Fruit fly (Drosophila melanogaster) whole organism, embryonic: Measurements from ENCODE around the gene ocn.

Source experiments
- Atf6 ChIP-seq: fragments of 200-800 bp; sonication (Bioruptor generic); IDR thresholded peaks from 2 replicates; pipeline ENCODE4 v1.3.6; 2022; ENCODE audit warnings: missing biosample characterization, missing genetic modification characterization
- Bteb2 ChIP-seq: fragments of 200-800 bp; sonication (Bioruptor generic); optimal IDR thresholded peaks from 2 replicates; lab custom pipeline; 2016; ENCODE audit warnings: missing biosample characterization, missing genetic modification characterization
- CG10267 ChIP-seq: fragments of 200-800 bp; sonication (Bioruptor generic); optimal IDR thresholded peaks from 2 replicates; lab custom pipeline; 2018; ENCODE audit warnings: missing biosample characterization, mild to moderate bottlenecking, missing genetic modification characterization, moderate library complexity
- CG10979 ChIP-seq: fragments of 200-800 bp; sonication (Bioruptor generic); optimal IDR thresholded peaks from 2 replicates; lab custom pipeline; 2018; ENCODE audit warnings: missing biosample characterization, mild to moderate bottlenecking, missing genetic modification characterization, moderate library complexity
- CG11560 ChIP-seq: fragments of 200-800 bp; sonication (Bioruptor generic); IDR thresholded peaks from 3 replicates; pipeline ENCODE4 v1.3.6; 2022; ENCODE audit warnings: missing biosample characterization, missing genetic modification characterization
- CG1233 ChIP-seq: fragments of 200-800 bp; sonication (Bioruptor generic); optimal IDR thresholded peaks from 4 replicates; lab custom pipeline; 2018; ENCODE audit warnings: missing biosample characterization, mild to moderate bottlenecking, missing genetic modification characterization
- CG18599 ChIP-seq: fragments of 200-800 bp; sonication (Bioruptor generic); optimal IDR thresholded peaks from 3 replicates; lab custom pipeline; 2017; ENCODE audit warnings: missing biosample characterization, missing genetic modification characterization, mild to moderate bottlenecking, moderate library complexity, missing genetic modification reagents
- CG2712 ChIP-seq: fragments of 200-800 bp; optimal IDR thresholded peaks from 3 replicates; lab custom pipeline; 2019; ENCODE audit warnings: missing biosample characterization, mild to moderate bottlenecking, missing genetic modification characterization, moderate library complexity
- CG30403 ChIP-seq: fragments of 200-800 bp; sonication (Bioruptor generic); optimal IDR thresholded peaks from 3 replicates; lab custom pipeline; 2016; ENCODE audit warnings: missing biosample characterization, missing genetic modification characterization
- CG30431 ChIP-seq: fragments of 200-800 bp; sonication (Bioruptor generic); optimal IDR thresholded peaks from 2 replicates; lab custom pipeline; 2017; ENCODE audit warnings: missing biosample characterization, missing genetic modification characterization
- CG31365 ChIP-seq: fragments of 200-800 bp; sonication (Bioruptor generic); optimal IDR thresholded peaks from 2 replicates; lab custom pipeline; 2018; ENCODE audit warnings: missing biosample characterization, mild to moderate bottlenecking, missing genetic modification characterization
- CG32772 ChIP-seq: fragments of 200-800 bp; sonication (Bioruptor generic); IDR thresholded peaks from 2 replicates; pipeline ENCODE4 v1.3.6; 2022; ENCODE audit warnings: missing biosample characterization, missing genetic modification characterization
- CG33213 ChIP-seq: fragments of 200-800 bp; sonication (Bioruptor generic); optimal IDR thresholded peaks from 3 replicates; lab custom pipeline; 2016; ENCODE audit warnings: missing biosample characterization, missing genetic modification characterization
- CG4617 ChIP-seq: fragments of 200-800 bp; sonication (Bioruptor generic); optimal IDR thresholded peaks from 3 replicates; lab custom pipeline; 2016; ENCODE audit warnings: missing biosample characterization, missing genetic modification characterization, borderline replicate concordance
- CG4820 ChIP-seq: fragments of 200-800 bp; sonication (Bioruptor generic); optimal IDR thresholded peaks from 3 replicates; lab custom pipeline; 2016; ENCODE audit warnings: missing biosample characterization, missing genetic modification characterization
- CG6254 ChIP-seq: fragments of 200-800 bp; sonication (Bioruptor generic); optimal IDR thresholded peaks from 3 replicates; lab custom pipeline; 2017; ENCODE audit warnings: mild to moderate bottlenecking, missing biosample characterization, missing genetic modification reagents, missing genetic modification characterization
- CG7372 ChIP-seq: fragments of 200-800 bp; sonication (Bioruptor generic); IDR thresholded peaks from 2 replicates; pipeline ENCODE4 v1.3.6; 2022; ENCODE audit warnings: missing biosample characterization, missing genetic modification characterization
- CG8924 ChIP-seq: fragments of 200-800 bp; optimal IDR thresholded peaks from 3 replicates; lab custom pipeline; 2019; ENCODE audit warnings: missing biosample characterization, mild to moderate bottlenecking, missing genetic modification characterization, moderate library complexity
- CG9817 ChIP-seq: fragments of 200-800 bp; sonication (Bioruptor generic); optimal IDR thresholded peaks from 2 replicates; lab custom pipeline; 2018; ENCODE audit warnings: missing biosample characterization, mild to moderate bottlenecking, missing genetic modification characterization, moderate library complexity
- CoRest ChIP-seq: fragments of 200-800 bp; sonication (Bioruptor generic); optimal IDR thresholded peaks from 3 replicates; lab custom pipeline; 2018; ENCODE audit warnings: missing biosample characterization, mild to moderate bottlenecking, missing genetic modification characterization, moderate library complexity
- Dll ChIP-seq: fragments of 200-800 bp; sonication (Bioruptor generic); IDR thresholded peaks from 4 replicates; pipeline ENCODE4 v1.3.6; 2022; ENCODE audit warnings: missing biosample characterization, missing genetic modification characterization; ENCODE audit not compliant: partially characterized antibody
- HLH54F ChIP-seq: fragments of 200-800 bp; sonication (Bioruptor generic); optimal IDR thresholded peaks from 3 replicates; lab custom pipeline; 2016; ENCODE audit warnings: missing biosample characterization, missing genetic modification characterization
- Max ChIP-seq: fragments of 200-800 bp; sonication (Bioruptor generic); optimal IDR thresholded peaks from 2 replicates; lab custom pipeline; 2016; ENCODE audit warnings: missing biosample characterization, mild to moderate bottlenecking, missing genetic modification characterization
- NC2α ChIP-seq: fragments of 200-800 bp; sonication (Bioruptor generic); optimal IDR thresholded peaks from 2 replicates; lab custom pipeline; 2016; ENCODE audit warnings: missing biosample characterization, missing genetic modification characterization
- Nf-YA ChIP-seq: fragments of 200-800 bp; sonication (Bioruptor generic); IDR thresholded peaks from 2 replicates; pipeline ENCODE4 v1.3.6; 2022; ENCODE audit warnings: missing biosample characterization, missing genetic modification characterization
- NfI ChIP-seq: fragments of 200-800 bp; sonication (Bioruptor generic); optimal IDR thresholded peaks from 3 replicates; lab custom pipeline; 2018; ENCODE audit warnings: missing biosample characterization, mild to moderate bottlenecking, missing genetic modification characterization, moderate library complexity
- Poxn ChIP-seq: fragments of 200-800 bp; sonication (Bioruptor generic); IDR thresholded peaks from 2 replicates; pipeline ENCODE4 v1.3.6; 2022; ENCODE audit warnings: missing biosample characterization, missing genetic modification characterization
- Sox102F ChIP-seq: fragments of 200-800 bp; sonication (Bioruptor generic); optimal IDR thresholded peaks from 2 replicates; lab custom pipeline; 2018; ENCODE audit warnings: missing biosample characterization, mild to moderate bottlenecking, missing genetic modification characterization, moderate library complexity
- ac ChIP-seq: fragments of 200-800 bp; sonication (Bioruptor generic); optimal IDR thresholded peaks from 3 replicates; lab custom pipeline; 2017; ENCODE audit warnings: missing biosample characterization, mild to moderate bottlenecking, missing genetic modification characterization
- ash1 ChIP-seq: fragments of 200-800 bp; sonication (Bioruptor generic); optimal IDR thresholded peaks from 2 replicates; lab custom pipeline; 2018; ENCODE audit warnings: missing biosample characterization, mild to moderate bottlenecking, missing genetic modification characterization
- bigmax ChIP-seq: fragments of 200-800 bp; sonication (Bioruptor generic); optimal IDR thresholded peaks from 2 replicates; lab custom pipeline; 2018; ENCODE audit warnings: missing biosample characterization, mild to moderate bottlenecking, missing genetic modification characterization
- caup ChIP-seq: fragments of 200-800 bp; sonication (Bioruptor generic); optimal IDR thresholded peaks from 3 replicates; lab custom pipeline; 2017; ENCODE audit warnings: missing biosample characterization, mild to moderate bottlenecking, missing genetic modification characterization, moderate library complexity; ENCODE audit not compliant: severe bottlenecking
- cg ChIP-seq: fragments of 200-800 bp; sonication (Bioruptor generic); optimal IDR thresholded peaks from 3 replicates; lab custom pipeline; 2019; ENCODE audit warnings: missing biosample characterization, mild to moderate bottlenecking, missing genetic modification characterization, moderate library complexity
- chm ChIP-seq: fragments of 200-800 bp; sonication (Bioruptor generic); IDR thresholded peaks from 2 replicates; pipeline ENCODE4 v1.3.6; 2022; ENCODE audit warnings: missing biosample characterization, missing genetic modification characterization
- dati ChIP-seq: fragments of 200-800 bp; sonication (Bioruptor generic); IDR thresholded peaks from 2 replicates; pipeline ENCODE4 v1.3.6; 2022; ENCODE audit warnings: missing biosample characterization, missing genetic modification characterization
- exex ChIP-seq: fragments of 200-800 bp; sonication (Bioruptor generic); optimal IDR thresholded peaks from 4 replicates; lab custom pipeline; 2018; ENCODE audit warnings: missing biosample characterization, mild to moderate bottlenecking, missing genetic modification characterization, moderate library complexity
- fd102C ChIP-seq: fragments of 200-800 bp; sonication (Bioruptor generic); optimal IDR thresholded peaks from 2 replicates; lab custom pipeline; 2018; ENCODE audit warnings: missing biosample characterization, mild to moderate bottlenecking, missing genetic modification characterization, moderate library complexity
- grau ChIP-seq: fragments of 200-800 bp; optimal IDR thresholded peaks from 3 replicates; lab custom pipeline; 2019; ENCODE audit warnings: missing biosample characterization, mild to moderate bottlenecking, missing genetic modification characterization, moderate library complexity
- her ChIP-seq: fragments of 200-800 bp; sonication (Bioruptor generic); optimal IDR thresholded peaks from 2 replicates; lab custom pipeline; 2016; ENCODE audit warnings: missing biosample characterization, missing genetic modification characterization
- lola ChIP-seq, 3 experiments: fragments of >200 bp in 2 of 3; fragments of 200-800 bp in 1 of 3; sonication (Bioruptor generic) in 1 of 3; optimal IDR thresholded peaks; 2 replicates each; lab custom pipeline; 2017 to 2019; ENCODE audit warnings: missing biosample characterization in 3 of 3, missing genetic modification characterization in 3 of 3, mild to moderate bottlenecking in 1 of 3, moderate library complexity in 1 of 3
- lov ChIP-seq, 2 experiments: fragments of 200-800 bp in 1 of 2; fragments of >200 bp in 1 of 2; sonication (Bioruptor generic) in 1 of 2; IDR thresholded peaks in 1 of 2; optimal IDR thresholded peaks in 1 of 2; 2 replicates in 1 of 2; 3 replicates in 1 of 2; pipeline versions ENCODE4 v1.3.6 to Lab custom; 2017 to 2022; ENCODE audit warnings: missing biosample characterization in 1 of 2, missing genetic modification characterization in 1 of 2
- luna ChIP-seq: fragments of 200-800 bp; sonication (Bioruptor generic); optimal IDR thresholded peaks from 2 replicates; lab custom pipeline; 2016; ENCODE audit warnings: missing biosample characterization, missing genetic modification characterization
- maf-S ChIP-seq: fragments of 200-800 bp; sonication (Bioruptor generic); optimal IDR thresholded peaks from 2 replicates; lab custom pipeline; 2016; ENCODE audit warnings: missing biosample characterization, missing genetic modification characterization
- phol ChIP-seq: fragments of 200-800 bp; sonication (Bioruptor generic); optimal IDR thresholded peaks from 3 replicates; lab custom pipeline; 2018; ENCODE audit warnings: missing biosample characterization, mild to moderate bottlenecking, missing genetic modification characterization, moderate library complexity
- rib ChIP-seq: fragments of 200-800 bp; sonication (Bioruptor generic); IDR thresholded peaks from 2 replicates; pipeline ENCODE4 v1.3.6; 2022; ENCODE audit warnings: missing biosample characterization, missing genetic modification characterization
- sd ChIP-seq: fragments of 200-800 bp; sonication (Bioruptor generic); optimal IDR thresholded peaks from 3 replicates; lab custom pipeline; 2018; ENCODE audit warnings: missing biosample characterization, mild to moderate bottlenecking, missing genetic modification characterization, moderate library complexity
- sens ChIP-seq: fragments of 200-800 bp; sonication (Bioruptor generic); peaks from one replicate; lab custom pipeline; 2016; ENCODE audit warnings: missing biosample characterization, missing genetic modification characterization
- sens-2 ChIP-seq: fragments of 200-800 bp; sonication (Bioruptor generic); IDR thresholded peaks from 2 replicates; pipeline ENCODE4 v1.3.6; 2022; ENCODE audit warnings: missing biosample characterization, missing genetic modification characterization
- tap ChIP-seq: fragments of 200-800 bp; optimal IDR thresholded peaks from 3 replicates; lab custom pipeline; 2019; ENCODE audit warnings: missing biosample characterization, mild to moderate bottlenecking, missing genetic modification characterization, moderate library complexity
- vnd ChIP-seq: fragments of 200-800 bp; sonication (Bioruptor generic); IDR thresholded peaks from 3 replicates; pipeline ENCODE4 v1.3.6; 2022; ENCODE audit warnings: missing biosample characterization, missing genetic modification characterization; ENCODE audit not compliant: partially characterized antibody
- wor ChIP-seq: fragments of 200-800 bp; sonication (Bioruptor generic); IDR thresholded peaks from 2 replicates; pipeline ENCODE4 v1.3.6; 2022; ENCODE audit warnings: missing biosample characterization, missing genetic modification characterization

Gene ocn

dm6 chr3R:30076088-30076487 is 38.6 kb upstream of the ocn start (continued):
- TF ChIP-seq CG2712 (tag; lab: Kevin White, UChicago) = peak; percentile 31
- no peak for TF ChIP-seq ash1 (GFP tag; lab: Kevin White, UChicago)
- no peak for TF ChIP-seq CG30403 (GFP tag; lab: Kevin White, UChicago)
- TF ChIP-seq luna (GFP tag; lab: Kevin White, UChicago) = no peak
- TF ChIP-seq Poxn (GFP tag; lab: Robert Waterston, UW) = no peak
- TF ChIP-seq vnd = peak; percentile 16; the same call in 1 of the 3 replicates
- 0 out of 2 replicates have a peak, but pooled peaks have one; percentile 11 for TF ChIP-seq Atf6 (GFP tag; lab: Robert Waterston, UW)
- TF ChIP-seq Dll = no peak
- peak; percentile 67 for TF ChIP-seq sens
- no peak for TF ChIP-seq grau
- no peak for TF ChIP-seq lola (GFP tag; optimal IDR thresholded peaks at IDR 0.05; lab: Kevin White, UChicago)
- TF ChIP-seq CG7372 (GFP tag; lab: Robert Waterston, UW) = no peak
- TF ChIP-seq CG9817 = no peak
- TF ChIP-seq CG8924 (tag; lab: Kevin White, UChicago) = no peak
- no peak for TF ChIP-seq sd (tag; lab: Kevin White, UChicago)
- TF ChIP-seq maf-S (GFP tag; lab: Kevin White, UChicago) = no peak
- no peak for TF ChIP-seq NC2α (GFP tag; lab: Kevin White, UChicago)
- TF ChIP-seq Bteb2 = no peak
- no peak for TF ChIP-seq cg
- no peak for TF ChIP-seq Max
- TF ChIP-seq CG4820 = peak; percentile 10
- no peak for TF ChIP-seq NfI (GFP tag; lab: Kevin White, UChicago)
- TF ChIP-seq HLH54F = no peak
- TF ChIP-seq lov (optimal IDR thresholded peaks at IDR 0.05; lab: Kevin White, UChicago) = no peak
- TF ChIP-seq lov (GFP tag; IDR thresholded peaks at IDR 0.05; lab: Robert Waterston, UW) = no peak
- TF ChIP-seq chm = no peak
- no peak for TF ChIP-seq CoRest
- TF ChIP-seq Sox102F (GFP tag; lab: Kevin White, UChicago) = peak; percentile 41
- no peak for TF ChIP-seq CG6254 (GFP tag; lab: Kevin White, UChicago)
- TF ChIP-seq wor (GFP tag; lab: Robert Waterston, UW) = no peak
- TF ChIP-seq sens-2 (GFP tag; lab: Robert Waterston, UW) = no peak
- no peak for TF ChIP-seq rib (GFP tag; lab: Robert Waterston, UW)
- TF ChIP-seq phol (tag; lab: Kevin White, UChicago) = peak; percentile 39
- no peak for TF ChIP-seq fd102C (GFP tag; lab: Kevin White, UChicago)
- no peak for TF ChIP-seq Nf-YA (GFP tag; lab: Robert Waterston, UW)
- no peak for TF ChIP-seq her (GFP tag; lab: Kevin White, UChicago)
- no peak for TF ChIP-seq CG10267 (tag; lab: Kevin White, UChicago)
- no peak for TF ChIP-seq CG4617 (GFP tag; lab: Kevin White, UChicago)
- no peak for TF ChIP-seq CG1233
- no peak for TF ChIP-seq exex (tag; lab: Kevin White, UChicago)
- TF ChIP-seq CG30431 (GFP tag; lab: Kevin White, UChicago) = no peak
- no peak for TF ChIP-seq dati (GFP tag; lab: Robert Waterston, UW)
- TF ChIP-seq tap = no peak
- TF ChIP-seq caup (GFP tag; lab: Kevin White, UChicago) = no peak
- TF ChIP-seq CG18599 (GFP tag; lab: Kevin White, UChicago) = no peak
- TF ChIP-seq ac (GFP tag; lab: Kevin White, UChicago) = no peak
- TF ChIP-seq CG10979 (tag; lab: Kevin White, UChicago) = peak; percentile 34
- no peak for TF ChIP-seq CG33213 (GFP tag; lab: Kevin White, UChicago)
- no peak for TF ChIP-seq CG32772 (GFP tag; lab: Robert Waterston, UW)
- no peak for TF ChIP-seq CG31365 (tag; lab: Kevin White, UChicago)
- no peak for TF ChIP-seq bigmax (GFP tag; lab: Kevin White, UChicago)
- TF ChIP-seq CG11560 (tag; lab: Robert Waterston, UW) = no peak
